Fruit fly (Drosophila melanogaster): ENCODE measurements around the gene CG7049.
A peak's percentile ranks its signal among the peaks of the same experiment; 100 is the strongest.

Gene CG7049

DNA sequence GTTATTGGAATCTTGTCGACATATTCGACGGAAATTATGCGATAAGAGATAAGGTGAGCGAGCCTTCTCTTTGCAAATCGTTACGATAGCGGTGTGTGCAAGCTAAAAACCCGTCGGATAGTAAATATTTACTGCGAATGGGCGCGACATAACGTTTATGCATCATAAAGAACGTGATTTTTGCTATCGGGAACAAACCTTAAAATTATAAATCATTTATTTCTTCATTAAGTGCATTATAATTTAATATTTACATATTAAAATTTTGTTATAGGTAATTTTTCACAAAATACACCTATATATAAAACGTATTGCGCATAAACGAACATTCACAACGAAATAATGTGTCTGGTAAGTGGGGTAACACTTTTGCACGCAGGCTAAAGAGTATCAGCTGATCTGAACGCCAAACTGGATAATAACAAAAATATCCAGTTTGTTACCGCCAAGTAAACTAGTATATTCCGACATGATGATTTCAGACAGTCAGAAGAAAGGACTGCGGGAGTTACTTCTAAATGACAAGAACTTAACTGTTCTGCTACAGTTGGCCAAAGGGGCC, 29.8 kb upstream of the CG7049 start, which contains the start of the genes Gk1 and CG13876 (continued):
- no peak for TF ChIP-seq repo (GFP tag; optimal IDR thresholded peaks at IDR 0.05)
- TF ChIP-seq ewg (GFP tag; optimal IDR thresholded peaks at IDR 0.05) = peak; percentile 81
- peak; percentile 90 for TF ChIP-seq Nf-YC (tag; optimal IDR thresholded peaks at IDR 0.05)
- TF ChIP-seq HmgD (GFP tag; optimal IDR thresholded peaks at IDR 0.05) = no peak
- peak; percentile 90 for TF ChIP-seq schlank (tag; optimal IDR thresholded peaks at IDR 0.05)
- peak; percentile 97 for TF ChIP-seq CG6689 (GFP tag; IDR thresholded peaks at IDR 0.05)
- peak; percentile 97 for TF ChIP-seq CG15269 (tag; optimal IDR thresholded peaks at IDR 0.05)
- TF ChIP-seq CG7556 (GFP tag; optimal IDR thresholded peaks at IDR 0.05) = peak; percentile 95
- TF ChIP-seq Ravus (GFP tag; IDR thresholded peaks at IDR 0.05) = peak; percentile 77
- TF ChIP-seq CG15601 (tag; optimal IDR thresholded peaks at IDR 0.05) = no peak
- TF ChIP-seq sug (tag; optimal IDR thresholded peaks at IDR 0.05) = peak; percentile 96
- peak; percentile 85 for TF ChIP-seq Deaf1 (tag; optimal IDR thresholded peaks at IDR 0.05)
- peak; percentile 93 for TF ChIP-seq Blimp-1 (GFP tag; optimal IDR thresholded peaks at IDR 0.05)
- no peak for TF ChIP-seq jumu (GFP tag; optimal IDR thresholded peaks at IDR 0.05)
- TF ChIP-seq CG31365 (tag; optimal IDR thresholded peaks at IDR 0.05) = peak; percentile 77
- peak; percentile 63 for TF ChIP-seq zfh2 (GFP tag; optimal IDR thresholded peaks at IDR 0.05)
- TF ChIP-seq Xbp1 (GFP tag; optimal IDR thresholded peaks at IDR 0.05) = peak; percentile 93
- TF ChIP-seq CG3065 (GFP tag; optimal IDR thresholded peaks at IDR 0.05) = peak; percentile 74
- TF ChIP-seq gsb (GFP tag; IDR thresholded peaks at IDR 0.05) = peak; percentile 84
- no peak for TF ChIP-seq CG16815 (GFP tag; optimal IDR thresholded peaks at IDR 0.05)
- no peak for TF ChIP-seq chinmo (GFP tag; IDR thresholded peaks at IDR 0.05; ENCODE audit: partially characterized antibody)
- TF ChIP-seq CG31441 (GFP tag; IDR thresholded peaks at IDR 0.05) = no peak; the same call in 1 of the 2 replicates
- peak; percentile 98 for TF ChIP-seq vvl (GFP tag; IDR thresholded peaks at IDR 0.05)
- TF ChIP-seq CG17328 (GFP tag; IDR thresholded peaks at IDR 0.05) = peak; percentile 96
- TF ChIP-seq kni (GFP tag; optimal IDR thresholded peaks at IDR 0.05) = peak; percentile 89
- peak; percentile 71 for TF ChIP-seq gt (GFP tag; IDR thresholded peaks at IDR 0.05)
- peak; percentile 86 for TF ChIP-seq CG17912 (GFP tag; optimal IDR thresholded peaks at IDR 0.05)
- TF ChIP-seq HmgZ (tag; optimal IDR thresholded peaks at IDR 0.05) = peak; percentile 98
- no peak for TF ChIP-seq CG9876 (GFP tag; optimal IDR thresholded peaks at IDR 0.05)
- no peak for TF ChIP-seq hbn (GFP tag; IDR thresholded peaks at IDR 0.05; ENCODE audit: partially characterized antibody)
- no peak for TF ChIP-seq bbx (GFP tag; IDR thresholded peaks at IDR 0.05; ENCODE audit: partially characterized antibody)
- TF ChIP-seq odd (GFP tag; optimal IDR thresholded peaks at IDR 0.05) = peak; percentile 93
- TF ChIP-seq cato (GFP tag; optimal IDR thresholded peaks at IDR 0.05; ENCODE audit: borderline replicate concordance) = peak; percentile 78
- TF ChIP-seq CG1529 (GFP tag; optimal IDR thresholded peaks at IDR 0.05) = no peak
- TF ChIP-seq wor (GFP tag; IDR thresholded peaks at IDR 0.05) = peak; percentile 81
- peak; percentile 87 for TF ChIP-seq CG17612 (GFP tag; IDR thresholded peaks at IDR 0.05)
- peak; percentile 74 for TF ChIP-seq CG8290 (GFP tag; optimal IDR thresholded peaks at IDR 0.05)
- TF ChIP-seq CG8290 (tag; optimal IDR thresholded peaks at IDR 0.05) = peak in 1 of 2 experiments; percentile 75
- TF ChIP-seq Gug (GFP tag; IDR thresholded peaks at IDR 0.05) = peak; percentile 57; the same call in 2 of the 4 replicates
- TF ChIP-seq klu (GFP tag; IDR thresholded peaks at IDR 0.05) = peak; percentile 83; the same call in 1 of the 2 replicates
- TF ChIP-seq CG4282 (GFP tag; optimal IDR thresholded peaks at IDR 0.05) = no peak
- TF ChIP-seq mld (GFP tag; IDR thresholded peaks at IDR 0.05; ENCODE audit: partially characterized antibody) = no peak
- peak; percentile 57; the same call in 1 of the 2 replicates for TF ChIP-seq dati (GFP tag; IDR thresholded peaks at IDR 0.05)
- TF ChIP-seq Med (GFP tag) = peak; percentile 92
- peak; percentile 90 for TF ChIP-seq Max (GFP tag; optimal IDR thresholded peaks at IDR 0.05)
- TF ChIP-seq CG8924 (tag; optimal IDR thresholded peaks at IDR 0.05) = peak; percentile 98
- peak; percentile 95 for TF ChIP-seq Rfx (GFP tag; IDR thresholded peaks at IDR 0.05)
- TF ChIP-seq Optix (GFP tag; IDR thresholded peaks at IDR 0.05) = peak; percentile 72; the same call in 2 of the 3 replicates
- TF ChIP-seq so (GFP tag; IDR thresholded peaks at IDR 0.05) = peak; percentile 95
- TF ChIP-seq CG32532 (GFP tag; IDR thresholded peaks at IDR 0.05) = peak; percentile 97
